Fruit fly (Drosophila melanogaster) whole organism, embryonic: ENCODE results near the gene ATPsynepsilonL.
A peak's percentile ranks its signal among the peaks of the same experiment; 100 is the strongest.

Experiments used
- Atf6 ChIP-seq: fragments of 200-800 bp; sonication (Bioruptor generic); IDR thresholded peaks from 2 replicates; pipeline ENCODE4 v1.3.6; 2022; ENCODE audit warnings: missing biosample characterization, missing genetic modification characterization
- Bdp1 ChIP-seq: fragments of 200-800 bp; sonication (Bioruptor generic); optimal IDR thresholded peaks from 3 replicates; lab custom pipeline; 2016; ENCODE audit warnings: missing biosample characterization, missing genetic modification characterization
- C15 ChIP-seq: fragments of 200-800 bp; sonication (Bioruptor generic); IDR thresholded peaks from 3 replicates; pipeline ENCODE4 v1.3.6; 2022; ENCODE audit warnings: missing biosample characterization, missing genetic modification characterization
- CG11456 ChIP-seq: fragments of 200-800 bp; sonication (Bioruptor generic); IDR thresholded peaks from 3 replicates; pipeline ENCODE4 v1.3.6; 2022; ENCODE audit warnings: missing biosample characterization, missing genetic modification characterization
- CG11560 ChIP-seq: fragments of 200-800 bp; sonication (Bioruptor generic); IDR thresholded peaks from 3 replicates; pipeline ENCODE4 v1.3.6; 2022; ENCODE audit warnings: missing biosample characterization, missing genetic modification characterization
- CG12236 ChIP-seq: fragments of 200-800 bp; sonication (Bioruptor generic); optimal IDR thresholded peaks from 2 replicates; lab custom pipeline; 2016; ENCODE audit warnings: missing biosample characterization, missing genetic modification characterization
- CG12391 ChIP-seq: fragments of 200-800 bp; sonication (Bioruptor generic); optimal IDR thresholded peaks from 3 replicates; lab custom pipeline; 2018; ENCODE audit warnings: missing biosample characterization, mild to moderate bottlenecking, missing genetic modification characterization, moderate library complexity
- CG13424 ChIP-seq: fragments of 200-800 bp; sonication (Bioruptor generic); optimal IDR thresholded peaks from 2 replicates; lab custom pipeline; 2019; ENCODE audit warnings: missing biosample characterization, mild to moderate bottlenecking, missing genetic modification characterization, moderate library complexity
- CG13894 ChIP-seq: fragments of 200-800 bp; sonication (Bioruptor generic); optimal IDR thresholded peaks from 3 replicates; lab custom pipeline; 2018; ENCODE audit warnings: missing biosample characterization, mild to moderate bottlenecking, missing genetic modification characterization, moderate library complexity
- CG14014 ChIP-seq: fragments of 200-800 bp; sonication (Bioruptor generic); IDR thresholded peaks from 2 replicates; pipeline ENCODE4 v1.3.6; 2022; ENCODE audit warnings: missing biosample characterization, missing genetic modification characterization
- CG1529 ChIP-seq: fragments of 200-800 bp; sonication (Bioruptor generic); optimal IDR thresholded peaks from 3 replicates; lab custom pipeline; 2018; ENCODE audit warnings: missing biosample characterization, missing genetic modification characterization
- CG1602 ChIP-seq: fragments of 200-800 bp; sonication (Bioruptor generic); optimal IDR thresholded peaks from 3 replicates; lab custom pipeline; 2016; ENCODE audit warnings: missing biosample characterization, missing genetic modification characterization
- CG17568 ChIP-seq: fragments of 200-800 bp; sonication (Bioruptor generic); optimal IDR thresholded peaks from 2 replicates; lab custom pipeline; 2018; ENCODE audit warnings: missing biosample characterization, mild to moderate bottlenecking, missing genetic modification characterization, moderate library complexity
- CG18011 ChIP-seq: fragments of 200-800 bp; sonication (Bioruptor generic); optimal IDR thresholded peaks from 2 replicates; lab custom pipeline; 2017; ENCODE audit warnings: missing biosample characterization, missing genetic modification characterization, mild to moderate bottlenecking, moderate library complexity, missing genotype
- CG18262 ChIP-seq: fragments of 200-800 bp; optimal IDR thresholded peaks from 3 replicates; lab custom pipeline; 2019; ENCODE audit warnings: missing biosample characterization, mild to moderate bottlenecking, missing genetic modification characterization, moderate library complexity
- CG2678 ChIP-seq: fragments of 200-800 bp; sonication (Bioruptor generic); optimal IDR thresholded peaks from 3 replicates; lab custom pipeline; 2019; ENCODE audit warnings: missing biosample characterization, mild to moderate bottlenecking, missing genetic modification characterization, moderate library complexity
- CG32532 ChIP-seq: fragments of 200-800 bp; sonication (Bioruptor generic); IDR thresholded peaks from 2 replicates; pipeline ENCODE4 v1.3.6; 2022; ENCODE audit warnings: missing biosample characterization, missing genetic modification characterization
- CG3726 ChIP-seq: fragments of 200-800 bp; sonication (Bioruptor generic); IDR thresholded peaks from 3 replicates; pipeline ENCODE4, ENCODE4 v1.3.6; 2022; ENCODE audit warnings: missing biosample characterization, missing genetic modification characterization
- CG4854 ChIP-seq: fragments of 200-800 bp; sonication (Bioruptor generic); optimal IDR thresholded peaks from 2 replicates; lab custom pipeline; 2016; ENCODE audit warnings: missing biosample characterization, missing genetic modification characterization, inconsistent platforms
- CG6175 ChIP-seq: fragments of 200-800 bp; sonication (Bioruptor generic); IDR thresholded peaks from 3 replicates; pipeline ENCODE4 v1.3.6; 2022; ENCODE audit warnings: missing biosample characterization, missing genetic modification characterization
- CG6254 ChIP-seq: fragments of 200-800 bp; sonication (Bioruptor generic); optimal IDR thresholded peaks from 3 replicates; lab custom pipeline; 2017; ENCODE audit warnings: mild to moderate bottlenecking, missing biosample characterization, missing genetic modification reagents, missing genetic modification characterization
- CG7372 ChIP-seq: fragments of 200-800 bp; sonication (Bioruptor generic); IDR thresholded peaks from 2 replicates; pipeline ENCODE4 v1.3.6; 2022; ENCODE audit warnings: missing biosample characterization, missing genetic modification characterization
- CG7556 ChIP-seq: fragments of 200-800 bp; sonication (Bioruptor generic); optimal IDR thresholded peaks from 2 replicates; lab custom pipeline; 2017; ENCODE audit warnings: missing biosample characterization, mild to moderate bottlenecking, missing genetic modification characterization
- CG8388 ChIP-seq: fragments of 200-800 bp; sonication (Bioruptor generic); optimal IDR thresholded peaks from 2 replicates; lab custom pipeline; 2019; ENCODE audit warnings: missing biosample characterization, mild to moderate bottlenecking, missing genetic modification characterization, moderate library complexity
- CG9727 ChIP-seq: fragments of 200-800 bp; sonication (Bioruptor generic); optimal IDR thresholded peaks from 3 replicates; lab custom pipeline; 2017; ENCODE audit warnings: missing biosample characterization, mild to moderate bottlenecking, missing genetic modification characterization
- Dll ChIP-seq: fragments of 200-800 bp; sonication (Bioruptor generic); IDR thresholded peaks from 4 replicates; pipeline ENCODE4 v1.3.6; 2022; ENCODE audit warnings: missing biosample characterization, missing genetic modification characterization; ENCODE audit not compliant: partially characterized antibody
- Doc2 ChIP-seq: fragments of 200-800 bp; sonication (Bioruptor generic); IDR thresholded peaks from 2 replicates; pipeline ENCODE4 v1.3.6; 2022; ENCODE audit warnings: missing biosample characterization, missing genetic modification characterization
- Gug ChIP-seq: fragments of 200-800 bp; sonication (Bioruptor generic); IDR thresholded peaks from 4 replicates; pipeline ENCODE4 v1.3.6; 2022; ENCODE audit warnings: missing biosample characterization, missing genetic modification characterization
- H2.0 ChIP-seq: fragments of 200-800 bp; sonication (Bioruptor generic); IDR thresholded peaks from 2 replicates; pipeline ENCODE4 v1.3.6; 2022; ENCODE audit warnings: missing biosample characterization, missing genetic modification characterization
- Hand ChIP-seq: fragments of 200-800 bp; sonication (Bioruptor generic); optimal IDR thresholded peaks from 2 replicates; lab custom pipeline; 2017; ENCODE audit warnings: mild to moderate bottlenecking, missing biosample characterization, missing genetic modification reagents, missing genetic modification characterization
- Hr3 ChIP-seq: fragments of 200-800 bp; sonication (Bioruptor generic); optimal IDR thresholded peaks from 3 replicates; lab custom pipeline; 2016; ENCODE audit warnings: missing biosample characterization, missing genetic modification characterization
- Hr51 ChIP-seq, 2 experiments: fragments of 200-800 bp; sonication (Bioruptor generic); optimal IDR thresholded peaks; 2 replicates in 1 of 2; 3 replicates in 1 of 2; lab custom pipeline; 2016 to 2018; ENCODE audit warnings: missing biosample characterization in 2 of 2, missing genetic modification characterization in 2 of 2, mild to moderate bottlenecking in 1 of 2, moderate library complexity in 1 of 2
- Med ChIP-seq: fragments of 200-800 bp; sonication (Bioruptor generic); peaks from one replicate; lab custom pipeline; 2016; ENCODE audit warnings: missing biosample characterization, missing genetic modification characterization, mild to moderate bottlenecking, inconsistent platforms, moderate library complexity
- NK7.1 ChIP-seq: fragments of 200-800 bp; sonication (Bioruptor generic); optimal IDR thresholded peaks from 3 replicates; lab custom pipeline; 2016; ENCODE audit warnings: missing biosample characterization, missing genetic modification characterization
- Poxn ChIP-seq: fragments of 200-800 bp; sonication (Bioruptor generic); IDR thresholded peaks from 2 replicates; pipeline ENCODE4 v1.3.6; 2022; ENCODE audit warnings: missing biosample characterization, missing genetic modification characterization
- dmrt99B ChIP-seq: fragments of 200-800 bp; sonication (Bioruptor generic); optimal IDR thresholded peaks from 2 replicates; lab custom pipeline; 2018; ENCODE audit warnings: missing biosample characterization, mild to moderate bottlenecking, missing genetic modification characterization, moderate library complexity
- dysf ChIP-seq: fragments of 200-800 bp; sonication (Bioruptor generic); IDR thresholded peaks from 3 replicates; pipeline ENCODE4 v1.3.6; 2022; ENCODE audit warnings: missing biosample characterization, missing genetic modification characterization
- esg ChIP-seq: fragments of 200-800 bp; sonication (Bioruptor generic); conservative IDR thresholded peaks from 2 replicates; pipeline ENCODE4 v1.3.6; 2022; ENCODE audit warnings: missing biosample characterization, missing genetic modification characterization
- insv ChIP-seq, 2 experiments: fragments of 200-800 bp; sonication (Bioruptor generic); optimal IDR thresholded peaks; 3 replicates each; lab custom pipeline; 2016 to 2018; ENCODE audit warnings: missing biosample characterization in 2 of 2, missing genetic modification characterization in 2 of 2
- lab ChIP-seq: fragments of 200-800 bp; sonication (Bioruptor generic); optimal IDR thresholded peaks from 3 replicates; lab custom pipeline; 2017; ENCODE audit warnings: missing biosample characterization, missing genetic modification characterization, mild to moderate bottlenecking, moderate library complexity, missing genetic modification reagents
- onecut ChIP-seq: fragments of 200-800 bp; sonication (Bioruptor generic); IDR thresholded peaks from 2 replicates; pipeline ENCODE4 v1.3.6; 2022; ENCODE audit warnings: missing biosample characterization, missing genetic modification characterization
- otp ChIP-seq: fragments of 200-800 bp; sonication (Bioruptor generic); IDR thresholded peaks from 3 replicates; pipeline ENCODE4, ENCODE4 v1.3.6; 2022; ENCODE audit warnings: missing biosample characterization, missing genetic modification characterization
- peb ChIP-seq: fragments of 200-800 bp; sonication (Bioruptor generic); IDR thresholded peaks from 2 replicates; pipeline ENCODE4 v1.3.6; 2022; ENCODE audit warnings: missing biosample characterization, missing genetic modification characterization
- pnt ChIP-seq: fragments of 200-800 bp; sonication (Bioruptor generic); optimal IDR thresholded peaks from 3 replicates; lab custom pipeline; 2016; ENCODE audit warnings: missing biosample characterization, missing genetic modification characterization
- sisA ChIP-seq: fragments of 200-800 bp; sonication (Bioruptor generic); IDR thresholded peaks from 2 replicates; pipeline ENCODE4 v1.3.6; 2022; ENCODE audit warnings: missing biosample characterization, missing genetic modification characterization
- sr ChIP-seq: fragments of 200-800 bp; sonication (Bioruptor generic); IDR thresholded peaks from 3 replicates; pipeline ENCODE4 v1.3.6; 2022; ENCODE audit warnings: missing biosample characterization, missing genetic modification characterization
- tna ChIP-seq: fragments of 200-800 bp; sonication (Bioruptor generic); IDR thresholded peaks from 2 replicates; pipeline ENCODE4 v1.3.6; 2022; ENCODE audit warnings: missing biosample characterization, missing genetic modification characterization; ENCODE audit not compliant: partially characterized antibody
- unpg ChIP-seq: fragments of 200-800 bp; sonication (Bioruptor generic); optimal IDR thresholded peaks from 3 replicates; lab custom pipeline; 2018; ENCODE audit warnings: missing biosample characterization, mild to moderate bottlenecking, missing genetic modification characterization, moderate library complexity
- wdn ChIP-seq: fragments of 200-800 bp; sonication (Bioruptor generic); IDR thresholded peaks from 2 replicates; pipeline ENCODE4 v1.3.6; 2022; ENCODE audit warnings: missing biosample characterization, missing genetic modification characterization
- zfh1 ChIP-seq: fragments of 200-800 bp; sonication (Bioruptor generic); IDR thresholded peaks from 3 replicates; pipeline ENCODE4 v1.3.6; 2022; ENCODE audit warnings: missing biosample characterization, missing genetic modification characterization

The ATPsynepsilonL gene

dm6 chr3R:10130091-10130490 lies 8.5 kb downstream of the ATPsynepsilonL start (continued):
- TF ChIP-seq CG18262 (tag; lab: Kevin White, UChicago) (peak; percentile 59), CG4854 (GFP tag; lab: Kevin White, UChicago) (no peak), CG12391 (peak; percentile 71), pnt (GFP tag; lab: Kevin White, UChicago) (peak; percentile 20), CG8388 (GFP tag; lab: Kevin White, UChicago) (peak; percentile 60), Hr3 (GFP tag; lab: Kevin White, UChicago) (peak; percentile 20), dysf (GFP tag; lab: Robert Waterston, UW) (peak; percentile 70), NK7.1 (GFP tag; lab: Kevin White, UChicago) (peak; percentile 31), Doc2 (GFP tag; lab: Robert Waterston, UW) (no peak), Gug (GFP tag; lab: Robert Waterston, UW) (peak; percentile 14; the same call in 1 of the 4 replicates), onecut (GFP tag; lab: Robert Waterston, UW) (no peak; the same call in 1 of the 2 replicates), CG13894 (tag; lab: Kevin White, UChicago) (peak; percentile 58), CG7556 (GFP tag; lab: Kevin White, UChicago) (peak; percentile 63), Dll (GFP tag; lab: Robert Waterston, UW) (no peak), CG17568 (peak; percentile 56), esg (peak; percentile 72), Atf6 (GFP tag; lab: Robert Waterston, UW) (peak; percentile 74), CG12236 (GFP tag; lab: Kevin White, UChicago) (no peak), lab (peak; percentile 86), H2.0 (peak; percentile 48), Med (GFP tag; lab: Kevin White, UChicago) (peak; percentile 90), insv (GFP tag; optimal IDR thresholded peaks at IDR 0.05; lab: Kevin White, UChicago) (no peak), CG2678 (tag; lab: Kevin White, UChicago) (peak; percentile 78), Poxn (GFP tag; lab: Robert Waterston, UW) (no peak), CG18011 (GFP tag; lab: Kevin White, UChicago) (no peak), zfh1 (GFP tag; lab: Robert Waterston, UW) (peak; percentile 55; the same call in 1 of the 3 replicates), CG11560 (peak; percentile 25; the same call in 1 of the 3 replicates), sr (GFP tag; lab: Robert Waterston, UW) (no peak), C15 (GFP tag; lab: Robert Waterston, UW) (no peak), CG6175 (GFP tag; lab: Robert Waterston, UW) (0 out of 3 replicates have a peak, but pooled peaks have one; percentile 11), CG7372 (peak; percentile 35; the same call in 1 of the 2 replicates), CG3726 (peak; percentile 63; the same call in 1 of the 3 replicates), unpg (GFP tag; lab: Kevin White, UChicago) (peak; percentile 76), tna (GFP tag; lab: Robert Waterston, UW) (no peak), CG6254 (GFP tag; lab: Kevin White, UChicago) (peak; percentile 5), otp (GFP tag; lab: Robert Waterston, UW) (0 out of 3 replicates have a peak, but pooled peaks have one; percentile 58), CG11456 (GFP tag; lab: Robert Waterston, UW) (0 out of 3 replicates have a peak, but pooled peaks have one; percentile 20), Hand (GFP tag; lab: Kevin White, UChicago) (peak; percentile 21), CG1529 (no peak), CG1602 (GFP tag; lab: Kevin White, UChicago) (peak; percentile 26), CG32532 (GFP tag; lab: Robert Waterston, UW) (peak; percentile 82), Hr51 (GFP tag; optimal IDR thresholded peaks at IDR 0.05; lab: Kevin White, UChicago) (peak in 1 of 2 experiments; percentile 77), CG14014 (GFP tag; lab: Robert Waterston, UW) (peak; percentile 71), dmrt99B (tag; lab: Kevin White, UChicago) (peak; percentile 76), Bdp1 (GFP tag; lab: Kevin White, UChicago) (no peak), sisA (GFP tag; lab: Robert Waterston, UW) (peak; percentile 58), wdn (GFP tag; lab: Robert Waterston, UW) (peak; percentile 59; the same call in 1 of the 2 replicates), peb (GFP tag; lab: Robert Waterston, UW) (no peak), CG13424 (tag; lab: Kevin White, UChicago) (peak; percentile 61), CG9727 (GFP tag; lab: Kevin White, UChicago) (peak; percentile 67)
